Worm (Caenorhabditis elegans) whole organism, L1 larva: ENCODE results near the gene pqbp-1.1.

Experiments used
- aly-2 ChIP-seq: fragments of 150-350 bp; optimal IDR thresholded peaks from 2 replicates; lab custom pipeline; 2014; ENCODE audit warnings: missing biosample characterization, missing genetic modification characterization
- ama-1 ChIP-seq: fragments of 150-350 bp; optimal IDR thresholded peaks from 2 replicates; lab custom pipeline; 2014
- ces-1 ChIP-seq: fragments of 150-350 bp; optimal IDR thresholded peaks from 2 replicates; lab custom pipeline; 2014; ENCODE audit warnings: missing biosample characterization, missing genetic modification reagents, missing genetic modification characterization
- dsc-1 ChIP-seq: sonication (generic microtip); optimal IDR thresholded peaks from 2 replicates; lab custom pipeline; 2016; ENCODE audit warnings: mild to moderate bottlenecking, missing genetic modification characterization, missing compliant biosample characterization
- fkh-10 ChIP-seq: sonication (generic microtip); optimal IDR thresholded peaks from 2 replicates; lab custom pipeline; 2017; ENCODE audit warnings: missing biosample characterization, missing genetic modification reagents, missing genetic modification characterization
- fos-1 ChIP-seq: fragments of 150-350 bp; optimal IDR thresholded peaks from 2 replicates; lab custom pipeline; 2014; ENCODE audit warnings: missing biosample characterization, missing genetic modification characterization
- lin-13 ChIP-seq: fragments of 150-350 bp; optimal IDR thresholded peaks from 2 replicates; lab custom pipeline; 2014; ENCODE audit warnings: missing biosample characterization, missing genetic modification reagents, missing genetic modification characterization
- mdl-1 ChIP-seq, 2 experiments: fragments of 150-350 bp; optimal IDR thresholded peaks; 2 replicates each; lab custom pipeline; 2014 to 2017; ENCODE audit warnings: missing biosample characterization in 2 of 2, missing genetic modification characterization in 2 of 2, inconsistent platforms in 1 of 2
- nhr-11 ChIP-seq: fragments of 150-350 bp; optimal IDR thresholded peaks from 2 replicates; lab custom pipeline; 2014; ENCODE audit warnings: missing biosample characterization, missing genetic modification characterization
- nhr-76 ChIP-seq: sonication (generic microtip); optimal IDR thresholded peaks from 2 replicates; lab custom pipeline; 2017; ENCODE audit warnings: missing biosample characterization, missing genetic modification characterization
- swsn-7 ChIP-seq: sonication (generic microtip); optimal IDR thresholded peaks from 2 replicates; lab custom pipeline; 2016; ENCODE audit warnings: missing genetic modification characterization, missing compliant biosample characterization
- unc-62 ChIP-seq: fragments of 150-350 bp; optimal IDR thresholded peaks from 2 replicates; lab custom pipeline; 2014; ENCODE audit warnings: missing biosample characterization, missing genetic modification reagents, missing genetic modification characterization
- xbp-1 ChIP-seq: sonication (generic microtip); optimal IDR thresholded peaks from 2 replicates; lab custom pipeline; 2016; ENCODE audit warnings: missing genetic modification characterization, missing compliant biosample characterization

DNA sequence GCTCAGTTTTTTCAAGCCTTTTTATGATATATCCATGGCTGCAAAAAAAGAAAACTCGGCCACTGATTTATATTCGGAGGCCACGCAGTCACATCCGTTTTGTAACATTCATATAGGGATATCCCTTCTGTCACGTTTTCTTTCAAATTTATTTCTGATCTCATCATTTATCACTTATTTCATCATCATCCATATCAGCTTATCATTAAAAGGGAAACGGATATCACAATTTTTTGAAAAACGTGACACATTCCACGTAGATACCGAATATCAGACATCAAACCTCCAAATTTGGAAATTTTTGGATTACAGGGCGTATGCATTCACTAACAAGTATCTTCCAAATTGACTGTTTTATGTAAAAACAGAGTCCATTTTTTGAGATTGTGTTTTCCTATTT, 41.3 kb upstream of the pqbp-1.1 start:
- no peak for TF ChIP-seq fos-1 (tag; lab: Kevin White, UChicago)
- TF ChIP-seq unc-62: no peak
- TF ChIP-seq aly-2 (tag; lab: Kevin White, UChicago): no peak
- TF ChIP-seq dsc-1 (tag; lab: Kevin White, UChicago): no peak
- TF ChIP-seq nhr-11: no peak
- TF ChIP-seq lin-13 (GFP tag; lab: Kevin White, UChicago): no peak
- no peak for TF ChIP-seq ama-1 (lab: Kevin White, UChicago)
- no peak for TF ChIP-seq mdl-1 (tag; optimal IDR thresholded peaks at IDR 0.05; lab: Kevin White, UChicago)
- no peak for TF ChIP-seq nhr-76
- TF ChIP-seq fkh-10: no peak
- no peak for TF ChIP-seq swsn-7 (tag; lab: Kevin White, UChicago)
- no peak for TF ChIP-seq ces-1 (GFP tag; lab: Kevin White, UChicago)
- TF ChIP-seq xbp-1 (tag; lab: Kevin White, UChicago): no peak
